Worm (Caenorhabditis elegans): ENCODE results near the gene ptrg-1.

ptrg-1 gene

DNA sequence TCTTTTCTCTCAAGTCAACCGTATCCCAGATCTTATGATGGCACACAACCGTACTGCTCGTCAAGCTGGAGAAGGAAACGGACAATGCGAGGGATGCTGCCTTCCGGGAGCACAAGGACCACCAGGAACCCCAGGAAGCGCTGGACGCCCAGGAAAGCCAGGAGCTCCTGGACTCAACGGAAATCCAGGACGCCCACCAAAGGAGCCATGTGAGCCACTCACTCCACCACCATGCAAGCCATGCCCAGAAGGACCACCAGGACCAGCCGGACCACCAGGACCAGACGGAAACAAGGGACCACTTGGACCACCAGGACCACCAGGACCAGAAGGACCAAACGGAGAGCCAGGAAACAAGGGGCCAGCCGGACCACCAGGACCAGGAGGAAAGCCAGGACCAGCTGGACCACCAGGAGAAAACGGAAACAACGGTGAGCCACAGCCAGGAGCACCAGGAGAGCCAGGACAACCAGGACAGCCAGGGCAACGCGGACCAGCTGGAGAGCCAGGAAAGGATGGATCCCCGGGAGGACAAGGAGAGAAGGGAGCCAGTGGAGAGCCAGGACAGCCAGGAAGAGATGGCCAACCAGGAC, 22.6 kb upstream of the ptrg-1 start (continued):
- TF ChIP-seq ztf-3 (GFP tag; optimal IDR thresholded peaks at IDR 0.05) = no peak
- no peak for TF ChIP-seq nhr-90 (tag; optimal IDR thresholded peaks at IDR 0.05)
- TF ChIP-seq lin-26 (GFP tag; IDR thresholded peaks at IDR 0.05) = peak; percentile 90
- TF ChIP-seq lir-1 (GFP tag; conservative IDR thresholded peaks at IDR 0.05) = no peak
- peak; percentile 90 for TF ChIP-seq zfh-2 (GFP tag; conservative IDR thresholded peaks at IDR 0.05)
- TF ChIP-seq pbrm-1 (GFP tag; IDR thresholded peaks at IDR 0.05) = peak; percentile 49; the same call in 1 of the 2 replicates
- TF ChIP-seq F10E7.11 (tag; optimal IDR thresholded peaks at IDR 0.05) = no peak
- no peak for TF ChIP-seq attf-6 (GFP tag; IDR thresholded peaks at IDR 0.05)
- TF ChIP-seq ztf-28 (GFP tag; IDR thresholded peaks at IDR 0.05) = no peak

DNA sequence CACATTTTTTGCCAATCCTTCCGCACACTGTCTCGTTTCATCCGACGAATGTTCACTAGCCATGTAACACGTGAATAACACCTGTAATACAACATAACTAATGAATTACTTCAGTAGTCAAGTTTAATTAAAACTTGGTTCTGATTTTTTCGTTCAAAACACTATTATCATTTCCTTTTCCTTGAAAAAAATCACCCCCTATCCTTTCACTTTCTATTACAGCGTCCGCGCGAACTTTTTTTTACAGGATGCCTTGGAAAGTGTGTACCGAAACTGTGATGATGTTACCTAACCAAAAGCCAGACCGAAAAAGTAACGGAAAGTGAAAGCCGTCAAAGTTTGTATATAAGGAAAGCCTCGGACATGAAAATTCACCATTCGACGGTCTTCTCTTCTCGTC, 21.8 kb upstream of the ptrg-1 start, which contains the start of gene col-124:
TSS of gene col-124 (plus strand) at position 374 of the 400 bp plus-strand sequence.
- TF ChIP-seq ceh-27 (GFP tag; optimal IDR thresholded peaks at IDR 0.05) = no peak
- no peak for TF ChIP-seq ceh-91 (GFP tag; IDR thresholded peaks at IDR 0.05)
- TF ChIP-seq zim-3 (tag; optimal IDR thresholded peaks at IDR 0.05) = no peak
- TF ChIP-seq athp-1 (tag; optimal IDR thresholded peaks at IDR 0.05) = no peak
- no peak for TF ChIP-seq sdz-38 (tag; optimal IDR thresholded peaks at IDR 0.05)
- TF ChIP-seq ZK185.1 (tag; optimal IDR thresholded peaks at IDR 0.05; ENCODE audit: poor library complexity, severe bottlenecking) = no peak
- no peak for TF ChIP-seq snpc-3.4 (tag; optimal IDR thresholded peaks at IDR 0.05)
- no peak for TF ChIP-seq ekl-4 (GFP tag; IDR thresholded peaks at IDR 0.05)
- TF ChIP-seq unc-130 (GFP tag; optimal IDR thresholded peaks at IDR 0.05) = no peak
- TF ChIP-seq Y56A3A.18 (GFP tag; IDR thresholded peaks at IDR 0.05) = no peak
- TF ChIP-seq B0019.2 (GFP tag; conservative IDR thresholded peaks at IDR 0.05) = no peak
- TF ChIP-seq chd-7 (tag; optimal IDR thresholded peaks at IDR 0.05) = no peak
- no peak for TF ChIP-seq die-1 (tag; optimal IDR thresholded peaks at IDR 0.05)
- no peak for TF ChIP-seq C06A6.2 (GFP tag; conservative IDR thresholded peaks at IDR 0.05)

DNA sequence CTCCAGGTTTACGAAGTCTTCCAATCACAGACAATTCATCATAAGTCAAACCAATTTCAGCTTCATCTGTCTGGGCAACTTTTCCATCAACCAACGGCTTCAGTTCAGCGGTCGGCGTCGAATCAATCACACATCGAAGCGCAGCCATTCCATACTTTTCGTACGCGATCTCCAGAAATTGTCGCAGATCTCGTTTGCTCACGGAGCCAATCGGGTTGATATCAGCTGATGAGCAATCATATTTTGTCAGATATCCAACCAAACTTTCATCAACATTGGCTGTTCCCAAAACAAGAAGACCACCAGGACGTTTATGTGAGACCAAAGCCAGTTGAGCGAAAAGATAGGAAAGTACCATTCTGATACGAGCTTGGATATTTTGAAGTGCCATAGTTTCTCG, 21.1 kb upstream of the ptrg-1 start:
- TF ChIP-seq pha-4 (tag; optimal IDR thresholded peaks at IDR 0.05) (no peak), lin-26 (GFP tag; IDR thresholded peaks at IDR 0.05) (no peak), unc-62 (GFP tag; optimal IDR thresholded peaks at IDR 0.05) (no peak)

DNA sequence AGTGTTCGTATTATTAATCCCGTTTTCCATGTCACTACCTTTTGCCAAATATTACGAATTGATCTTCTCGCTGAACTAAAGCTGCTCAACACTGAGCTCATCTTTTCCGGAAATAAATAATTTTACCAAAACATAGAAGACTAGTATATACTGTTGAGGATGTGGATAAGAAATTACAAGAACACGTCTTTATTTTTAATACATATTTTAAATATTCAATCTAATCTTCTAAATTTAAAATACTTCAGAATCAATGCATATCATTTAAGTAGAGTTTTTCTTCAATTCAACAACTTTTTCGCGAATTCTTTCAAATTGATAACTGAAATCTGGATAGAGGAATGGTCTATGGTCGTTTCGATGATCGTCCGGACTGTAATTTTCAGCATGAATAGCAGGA, 20.6 kb upstream of the ptrg-1 start, which contains the start of gene abt-1:
TSS of gene abt-1 (minus strand) at position 101 of the 400 bp plus-strand sequence.
- TF ChIP-seq lsy-27 (tag; optimal IDR thresholded peaks at IDR 0.05; ENCODE audit: borderline replicate concordance, insufficient read depth) = no peak
- no peak for TF ChIP-seq tlf-1 (GFP tag; optimal IDR thresholded peaks at IDR 0.05)
- no peak for TF ChIP-seq F57C9.4 (tag; optimal IDR thresholded peaks at IDR 0.05)
- TF ChIP-seq lin-54 (GFP tag; optimal IDR thresholded peaks at IDR 0.05) = no peak
- TF ChIP-seq pha-4 (tag; optimal IDR thresholded peaks at IDR 0.05) = no peak
- no peak for TF ChIP-seq T07F8.4 (tag; optimal IDR thresholded peaks at IDR 0.05)
- TF ChIP-seq C17E4.6 (GFP tag; IDR thresholded peaks at IDR 0.05) = no peak
- TF ChIP-seq tbx-9 (tag; optimal IDR thresholded peaks at IDR 0.05; ENCODE audit: borderline replicate concordance) = no peak

ce11 chrIV:10206182-10206581, 11.9 kb upstream of the ptrg-1 start, which contains the start of gene K04D7.6:
Gene K04D7.6, minus strand, starts transcription at chrIV:10206282.
- no peak for TF ChIP-seq dox-1 (GFP tag; IDR thresholded peaks at IDR 0.05)
- TF ChIP-seq F33H1.4 (GFP tag; IDR thresholded peaks at IDR 0.05) = no peak
- TF ChIP-seq ceh-58 (GFP tag; IDR thresholded peaks at IDR 0.05) = no peak
- no peak for TF ChIP-seq B0336.3 (GFP tag; IDR thresholded peaks at IDR 0.05)
- TF ChIP-seq F55B11.4 (tag; optimal IDR thresholded peaks at IDR 0.05; ENCODE audit: borderline replicate concordance, insufficient read depth) = no peak
- no peak for TF ChIP-seq ceh-40 (GFP tag; IDR thresholded peaks at IDR 0.05)
- TF ChIP-seq egl-44 (GFP tag; IDR thresholded peaks at IDR 0.05) = no peak

Measured in whole organism, young adult.